Worm (Caenorhabditis elegans) whole organism, L1 larva: ENCODE results near the gene mfsd-13.2.

Experiments used
- aly-2 ChIP-seq: fragments of 150-350 bp; optimal IDR thresholded peaks from 2 replicates; lab custom pipeline; 2014; ENCODE audit warnings: missing biosample characterization, missing genetic modification characterization
- unc-30 ChIP-seq: sonication (generic microtip); optimal IDR thresholded peaks from 2 replicates; lab custom pipeline; 2017; ENCODE audit warnings: missing biosample characterization, missing genetic modification characterization

DNA sequence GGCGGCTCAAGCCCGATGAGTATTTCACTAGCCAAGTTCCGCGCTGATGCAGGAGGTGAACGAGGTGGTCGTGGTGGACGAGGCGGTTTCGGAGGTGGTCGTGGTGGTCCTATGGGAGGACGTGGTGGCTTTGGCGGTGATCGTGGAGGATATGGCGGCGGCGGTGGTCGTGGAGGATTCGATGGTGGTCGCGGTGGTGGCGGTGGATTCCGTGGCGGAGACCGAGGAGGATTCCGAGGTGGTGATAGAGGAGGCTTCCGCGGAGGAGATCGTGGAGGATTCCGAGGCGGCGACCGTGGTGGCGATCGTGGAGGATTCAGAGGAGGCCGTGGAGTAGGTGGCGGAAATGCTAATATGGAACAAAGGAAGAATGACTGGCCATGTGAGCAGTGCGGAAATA, 10.9 kb downstream of the mfsd-13.2 start:
- TF ChIP-seq unc-30 (tag; lab: Kevin White, UChicago) (no peak), aly-2 (no peak)
